Fruit fly (Drosophila melanogaster) whole organism, prepupa: ENCODE results near the gene VhaAC39-2.

Source experiments
- CG10631 ChIP-seq: fragments of 200-800 bp; sonication (Bioruptor generic); optimal IDR thresholded peaks from 2 replicates; lab custom pipeline; 2016; ENCODE audit warnings: missing biosample characterization, missing genetic modification characterization
- CG11902 ChIP-seq: fragments of 200-800 bp; sonication (Bioruptor generic); optimal IDR thresholded peaks from 3 replicates; lab custom pipeline; 2016; ENCODE audit warnings: missing biosample characterization, missing genetic modification characterization
- CG1621 ChIP-seq: fragments of 200-800 bp; sonication (Bioruptor generic); optimal IDR thresholded peaks from 3 replicates; lab custom pipeline; 2018; ENCODE audit warnings: missing biosample characterization, mild to moderate bottlenecking, missing genetic modification characterization
- CG3032 ChIP-seq: fragments of 200-800 bp; optimal IDR thresholded peaks from 2 replicates; lab custom pipeline; 2019; ENCODE audit warnings: missing biosample characterization, mild to moderate bottlenecking, missing genetic modification characterization, moderate library complexity
- CG32006 ChIP-seq: fragments of 200-800 bp; sonication (Bioruptor generic); optimal IDR thresholded peaks from 3 replicates; lab custom pipeline; 2017; ENCODE audit warnings: missing biosample characterization, mild to moderate bottlenecking, missing genetic modification characterization
- CG4318 ChIP-seq: fragments of 200-800 bp; sonication (Bioruptor generic); optimal IDR thresholded peaks from 3 replicates; lab custom pipeline; 2017; ENCODE audit warnings: missing biosample characterization, mild to moderate bottlenecking, missing genetic modification characterization
- CG8119 ChIP-seq: fragments of 200-800 bp; sonication (Bioruptor generic); IDR thresholded peaks from 3 replicates; pipeline ENCODE4 v1.3.6; 2022; ENCODE audit warnings: missing biosample characterization, missing genetic modification characterization
- CG8632 ChIP-seq: fragments of 200-800 bp; sonication (Bioruptor generic); optimal IDR thresholded peaks from 3 replicates; lab custom pipeline; 2016; ENCODE audit warnings: missing biosample characterization, missing genetic modification characterization
- CG9139 ChIP-seq: fragments of 200-800 bp; sonication (Bioruptor generic); optimal IDR thresholded peaks from 3 replicates; lab custom pipeline; 2017; ENCODE audit warnings: missing biosample characterization, mild to moderate bottlenecking, missing genetic modification characterization
- Eip75B ChIP-seq: fragments of 200-800 bp; sonication (Bioruptor generic); optimal IDR thresholded peaks from 3 replicates; lab custom pipeline; 2016; ENCODE audit warnings: missing biosample characterization, missing genetic modification characterization
- Ets21C ChIP-seq: fragments of 200-800 bp; sonication (Bioruptor generic); optimal IDR thresholded peaks from 3 replicates; lab custom pipeline; 2016; ENCODE audit warnings: missing biosample characterization, missing genetic modification characterization
- Ets96B ChIP-seq: fragments of 200-800 bp; optimal IDR thresholded peaks from 2 replicates; lab custom pipeline; 2019; ENCODE audit warnings: missing biosample characterization, mild to moderate bottlenecking, missing genetic modification characterization, moderate library complexity
- Hr4 ChIP-seq: fragments of 200-800 bp; sonication (Bioruptor generic); optimal IDR thresholded peaks from 3 replicates; lab custom pipeline; 2016; ENCODE audit warnings: missing biosample characterization, missing genetic modification characterization
- Smox ChIP-seq: fragments of 200-800 bp; sonication (Bioruptor generic); optimal IDR thresholded peaks from 3 replicates; lab custom pipeline; 2016; ENCODE audit warnings: missing biosample characterization, missing genetic modification characterization
- Sox14 ChIP-seq: fragments of 200-800 bp; sonication (Bioruptor generic); optimal IDR thresholded peaks from 3 replicates; lab custom pipeline; 2016; ENCODE audit warnings: missing biosample characterization, missing genetic modification characterization
- cyc ChIP-seq: fragments of 200-800 bp; sonication (Bioruptor generic); optimal IDR thresholded peaks from 3 replicates; lab custom pipeline; 2016; ENCODE audit warnings: missing biosample characterization, missing genetic modification characterization
- dac ChIP-seq: fragments of 200-800 bp; sonication (Bioruptor generic); optimal IDR thresholded peaks from 2 replicates; lab custom pipeline; 2017; ENCODE audit warnings: missing biosample characterization, mild to moderate bottlenecking, missing genetic modification characterization
- eg ChIP-seq: fragments of 200-800 bp; sonication (Bioruptor generic); IDR thresholded peaks from 3 replicates; pipeline ENCODE4 v1.3.6; 2022; ENCODE audit warnings: missing biosample characterization, missing genetic modification characterization
- fd85E ChIP-seq: fragments of 200-800 bp; sonication (Bioruptor generic); optimal IDR thresholded peaks from 3 replicates; lab custom pipeline; 2016; ENCODE audit warnings: missing biosample characterization, missing genetic modification characterization
- net ChIP-seq: fragments of 200-800 bp; sonication (Bioruptor generic); optimal IDR thresholded peaks from 3 replicates; lab custom pipeline; 2016; ENCODE audit warnings: missing biosample characterization, missing genetic modification characterization
- spab ChIP-seq: fragments of 200-800 bp; sonication (Bioruptor generic); optimal IDR thresholded peaks from 2 replicates; lab custom pipeline; 2017; ENCODE audit warnings: missing biosample characterization, mild to moderate bottlenecking, missing genetic modification characterization, missing genetic modification reagents

The VhaAC39-2 gene

dm6 chr3R:23112680-23113362, 46.3 kb downstream of the VhaAC39-2 start, which contains the start of gene Cow (continued):
- TF ChIP-seq dac (GFP tag; lab: Kevin White, UChicago) (peak; percentile 9), CG8119 (peak; percentile 54; the same call in 2 of the 3 replicates), spab (GFP tag; lab: Kevin White, UChicago) (peak; percentile 31), CG3032 (tag; lab: Kevin White, UChicago) (peak; percentile 46), CG9139 (GFP tag; lab: Kevin White, UChicago) (no peak), CG4318 (GFP tag; lab: Kevin White, UChicago) (no peak), Eip75B (GFP tag; lab: Kevin White, UChicago) (peak; percentile 46), CG8632 (peak; percentile 7), CG10631 (GFP tag; lab: Kevin White, UChicago) (peak; percentile 31), eg (GFP tag; lab: Robert Waterston, UW) (peak; percentile 70), Ets96B (tag; lab: Kevin White, UChicago) (peak; percentile 29), Hr4 (GFP tag; lab: Kevin White, UChicago) (peak; percentile 52), CG11902 (GFP tag; lab: Kevin White, UChicago) (no peak), CG1621 (tag; lab: Kevin White, UChicago) (peak; percentile 17), net (GFP tag; lab: Kevin White, UChicago) (no peak), CG32006 (peak; percentile 56), Sox14 (GFP tag; lab: Kevin White, UChicago) (peak; percentile 12), fd85E (GFP tag; lab: Kevin White, UChicago) (no peak), Smox (GFP tag; lab: Kevin White, UChicago) (peak; percentile 24), Ets21C (GFP tag; lab: Kevin White, UChicago) (no peak), cyc (GFP tag; lab: Kevin White, UChicago) (peak; percentile 40)
- TF ChIP-seq, all 60 proteins: peak for 40

DNA sequence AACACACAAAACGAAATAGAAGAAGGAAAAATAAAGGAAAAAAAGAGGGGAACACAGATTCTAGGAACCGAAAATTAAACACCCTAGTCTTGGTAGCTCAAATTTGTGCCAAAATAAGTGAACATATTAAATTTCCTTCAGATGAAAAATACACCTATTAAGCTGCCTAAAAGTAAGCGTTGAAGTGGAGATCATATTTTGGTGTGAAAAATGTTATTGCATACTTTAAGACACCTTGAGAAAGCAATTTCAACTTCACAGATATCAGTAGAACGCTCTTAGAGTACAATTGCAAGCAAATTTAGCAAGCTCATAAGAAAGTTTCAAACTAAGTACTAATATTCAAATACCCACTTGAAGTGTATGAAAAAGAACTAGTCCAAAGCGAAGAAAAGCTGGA, 48.4 kb downstream of the VhaAC39-2 start:
- TF ChIP-seq CG32006 (peak; percentile 19), CG9139 (GFP tag; lab: Kevin White, UChicago) (no peak)
